Fruit fly (Drosophila melanogaster) whole organism, adult: ENCODE data around the gene mRpL45.

ENCODE experiments used
- CG5204 ChIP-seq: fragments of 200-800 bp; sonication (Bioruptor generic); optimal IDR thresholded peaks from 2 replicates; lab custom pipeline; 2016; ENCODE audit warnings: missing biosample characterization, missing genetic modification characterization
- CG7045 ChIP-seq: fragments of 200-800 bp; sonication (Bioruptor generic); optimal IDR thresholded peaks from 2 replicates; lab custom pipeline; 2017; ENCODE audit warnings: missing biosample characterization, mild to moderate bottlenecking, missing genetic modification characterization
- bab1 ChIP-seq: fragments of 200-800 bp; sonication (Bioruptor generic); optimal IDR thresholded peaks from 3 replicates; lab custom pipeline; 2019; ENCODE audit warnings: missing biosample characterization, mild to moderate bottlenecking, missing genetic modification characterization, moderate library complexity
- ovo ChIP-seq: fragments of 200-800 bp; sonication (Bioruptor generic); optimal IDR thresholded peaks from 2 replicates; lab custom pipeline; 2016; ENCODE audit warnings: missing biosample characterization, missing genetic modification characterization
- toe ChIP-seq: fragments of 200-800 bp; sonication (Bioruptor generic); optimal IDR thresholded peaks from 2 replicates; lab custom pipeline; 2016; ENCODE audit warnings: missing biosample characterization, missing genetic modification characterization

DNA sequence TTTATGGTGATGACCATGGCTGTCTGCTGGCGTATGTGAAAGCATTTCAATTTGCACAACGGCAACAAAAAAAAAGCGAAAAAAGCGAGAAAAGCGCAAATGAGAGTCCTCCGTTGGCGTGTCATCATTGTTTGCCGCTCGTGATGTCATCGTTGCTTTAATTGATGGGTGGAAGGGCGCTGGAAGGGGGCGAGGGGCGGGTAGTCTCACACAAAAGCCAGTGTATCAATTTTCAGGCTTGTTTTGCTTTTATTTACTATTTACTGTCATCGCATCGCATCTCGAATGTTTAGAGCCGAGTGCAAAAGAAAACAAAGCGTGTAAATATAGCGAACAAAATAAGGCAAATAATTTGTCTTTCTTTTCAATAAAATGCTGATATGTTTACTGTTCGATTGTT is 29.0 kb upstream of the mRpL45 start:
- TF ChIP-seq toe (peak; percentile 20), CG7045 (GFP tag; lab: Kevin White, UChicago) (peak; percentile 65), bab1 (GFP tag; lab: Kevin White, UChicago) (no peak), ovo (GFP tag; lab: Kevin White, UChicago) (peak; percentile 50), CG5204 (GFP tag; lab: Kevin White, UChicago) (no peak)
